Worm (Caenorhabditis elegans) whole organism, midembryonic: Measurements from ENCODE around the gene C26B9.1.

Experiments
- cog-1 ChIP-seq: sonication (generic microtip); optimal IDR thresholded peaks from 2 replicates; lab custom pipeline; 2016; ENCODE audit warnings: missing genetic modification characterization, missing compliant biosample characterization
- flt-1 ChIP-seq: fragments of 200-800 bp; sonication (Bioruptor generic); IDR thresholded peaks from 2 replicates; pipeline ENCODE4 v1.3.6; 2022; ENCODE audit warnings: missing genetic modification characterization, missing compliant biosample characterization
- klf-2 ChIP-seq: fragments of 200-800 bp; sonication (Bioruptor generic); conservative IDR thresholded peaks from 2 replicates; pipeline ENCODE4 v1.3.6; 2022; ENCODE audit warnings: missing genetic modification reagents, missing genetic modification characterization, missing compliant biosample characterization
- med-1 ChIP-seq: sonication (generic microtip); optimal IDR thresholded peaks from 2 replicates; lab custom pipeline; 2017; ENCODE audit warnings: missing genetic modification characterization, mild to moderate bottlenecking, missing compliant biosample characterization, antibody characterized with exemption, missing genetic modification reagents; ENCODE audit not compliant: insufficient read depth
- tab-1 ChIP-seq: fragments of 200-800 bp; sonication (Bioruptor generic); IDR thresholded peaks from 2 replicates; pipeline ENCODE4 v1.3.6; 2022; ENCODE audit warnings: missing genetic modification characterization, missing compliant biosample characterization
- ztf-29 ChIP-seq: fragments of 200-800 bp; sonication (Bioruptor generic); IDR thresholded peaks from 2 replicates; pipeline ENCODE4 v1.3.6; 2022; ENCODE audit warnings: missing genetic modification reagents, missing genetic modification characterization, missing compliant biosample characterization

DNA sequence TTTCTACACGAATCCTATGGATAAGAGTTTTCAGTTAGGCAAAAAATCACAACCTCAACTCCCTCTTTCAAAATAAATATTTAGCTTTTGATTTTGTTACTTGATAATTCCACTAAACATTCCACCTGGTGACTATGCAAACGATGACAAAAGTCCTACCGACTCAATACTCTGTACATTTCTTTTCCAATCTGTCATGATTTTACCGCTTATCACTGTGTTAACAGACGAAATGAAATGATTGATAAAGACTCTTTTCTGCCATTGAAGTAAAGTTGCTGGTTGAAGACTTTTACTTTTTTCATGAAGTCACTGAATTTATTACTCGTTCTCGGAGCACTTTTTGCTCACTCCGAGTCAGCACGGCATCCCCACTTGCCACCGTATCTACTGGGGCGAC, 15.2 kb upstream of the C26B9.1 start, which contains the start of gene C26B9.5:
- TF ChIP-seq ztf-29 (GFP tag; lab: Robert Waterston, UW) = no peak
- no peak for TF ChIP-seq cog-1
- no peak for TF ChIP-seq klf-2 (GFP tag; lab: Robert Waterston, UW)
- no peak for TF ChIP-seq flt-1 (GFP tag; lab: Robert Waterston, UW)
- TF ChIP-seq tab-1 (GFP tag; lab: Robert Waterston, UW) = no peak
- TF ChIP-seq med-1 (GFP tag; lab: Kevin White, UChicago) = no peak
